Fruit fly (Drosophila melanogaster): ENCODE data around the gene CG10651.

DNA sequence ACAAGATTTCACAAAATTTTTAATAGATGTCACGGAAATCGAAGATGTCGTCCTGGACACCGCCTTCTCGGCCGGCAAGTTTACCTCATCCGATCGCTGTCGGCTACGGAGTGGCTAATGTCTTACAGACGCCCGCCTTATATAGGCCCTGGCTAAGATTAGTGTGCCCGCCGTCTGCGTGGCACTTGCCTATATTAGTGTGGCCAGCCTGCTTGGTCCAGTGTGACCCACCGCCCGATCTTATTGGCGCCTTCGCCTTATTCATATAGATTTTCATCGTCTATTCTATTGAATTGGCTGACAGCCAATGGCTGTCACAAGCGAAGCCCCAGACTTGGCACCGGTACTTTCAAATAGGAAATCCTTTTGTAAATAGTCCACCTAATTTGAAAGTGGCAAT lies 18.9 kb downstream of the CG10651 start:
- TF ChIP-seq tai (GFP tag; optimal IDR thresholded peaks at IDR 0.05) (no peak), CG32264 (GFP tag; optimal IDR thresholded peaks at IDR 0.05) (no peak)
